Worm (Caenorhabditis elegans): ENCODE data around the gene tag-180.

DNA sequence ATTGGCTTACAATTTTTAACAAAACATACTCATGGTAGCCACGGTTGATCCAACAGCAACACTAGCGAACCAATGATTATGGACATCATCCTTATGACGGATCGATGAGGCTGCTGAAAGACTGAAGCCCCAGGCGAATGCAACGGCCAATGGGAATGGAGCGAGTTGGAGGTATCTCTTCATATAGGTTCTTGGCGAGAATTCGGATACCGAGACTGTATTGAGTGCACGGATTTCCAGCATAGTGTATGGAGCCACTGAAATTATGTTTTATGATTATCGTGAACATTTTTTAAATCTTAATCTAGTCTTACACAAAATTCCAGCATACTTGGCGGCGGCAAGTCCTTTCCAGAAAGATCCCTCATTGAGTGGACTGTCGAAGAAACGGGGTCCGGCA lies 15.3 kb upstream of the tag-180 start:
- TF ChIP-seq ref-1 (GFP tag; conservative IDR thresholded peaks at IDR 0.05): no peak
- TF ChIP-seq ztf-23 (GFP tag; IDR thresholded peaks at IDR 0.05): no peak
- TF ChIP-seq med-1 (GFP tag; optimal IDR thresholded peaks at IDR 0.05; ENCODE audit: insufficient read depth): no peak
- TF ChIP-seq T22C8.4 (GFP tag; IDR thresholded peaks at IDR 0.05): no peak
- no peak for TF ChIP-seq flt-1 (GFP tag; IDR thresholded peaks at IDR 0.05)
